Worm (Caenorhabditis elegans): ENCODE results near the gene srbc-14.
"Not testable (repeated sequence)": the region's sequence is repeated elsewhere in the genome, so short reads cannot be mapped to it uniquely, and the experiment has no call there.

ce11 chrV:17022100-17022499, 49.4 kb downstream of the srbc-14 start:
- not testable (repeated sequence) for TF ChIP-seq ztf-23, ztf-29, flt-1 (GFP tag; IDR thresholded peaks at IDR 0.05)
